Worm (Caenorhabditis elegans) whole organism, L2 larva: Measurements from ENCODE around the gene acer-1.

ENCODE experiments used
- R02D3.7 ChIP-seq: fragments of 150-350 bp; optimal IDR thresholded peaks from 2 replicates; lab custom pipeline; 2014; ENCODE audit warnings: missing biosample characterization, missing genetic modification characterization
- ZK546.5 ChIP-seq: sonication (generic microtip); optimal IDR thresholded peaks from 2 replicates; lab custom pipeline; 2017; ENCODE audit warnings: missing biosample characterization, missing genetic modification characterization
- aly-2 ChIP-seq: fragments of 150-350 bp; optimal IDR thresholded peaks from 2 replicates; lab custom pipeline; 2014; ENCODE audit warnings: missing biosample characterization, missing genetic modification characterization
- lin-11 ChIP-seq: fragments of 150-350 bp; sonication (generic microtip); optimal IDR thresholded peaks from 2 replicates; lab custom pipeline; 2014; ENCODE audit warnings: missing biosample characterization, missing genetic modification characterization, inconsistent platforms, mixed read lengths
- mdl-1 ChIP-seq, 2 experiments: fragments of 150-350 bp in 1 of 2; sonication (generic microtip) in 1 of 2; optimal IDR thresholded peaks; 2 replicates each; lab custom pipeline; 2017; ENCODE audit warnings: missing biosample characterization in 2 of 2, missing genetic modification characterization in 2 of 2
- snpc-4 ChIP-seq: fragments of 150-350 bp; optimal IDR thresholded peaks from 2 replicates; lab custom pipeline; 2014; ENCODE audit warnings: missing biosample characterization, missing genetic modification characterization

DNA sequence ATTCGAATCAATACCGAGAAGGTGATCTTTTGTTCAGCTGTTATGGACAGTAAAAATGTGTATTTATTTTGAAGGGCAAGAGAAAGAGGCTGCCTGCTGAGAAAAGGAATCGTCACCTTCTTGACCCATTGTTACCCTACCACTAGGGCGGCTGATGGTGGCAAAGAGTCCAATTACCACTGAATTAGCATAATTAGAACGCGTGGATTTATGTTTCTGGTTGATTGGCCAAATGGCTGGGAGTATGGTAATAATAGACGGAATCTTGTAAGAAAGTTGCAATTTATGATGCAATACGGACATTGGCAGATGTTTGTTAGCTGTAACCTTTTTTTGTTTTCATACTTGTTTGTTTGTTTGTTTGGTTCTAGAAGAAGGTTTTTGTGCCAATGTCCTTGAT is 49.7 kb upstream of the acer-1 start:
- no peak for TF ChIP-seq snpc-4 (tag; lab: Kevin White, UChicago)
- TF ChIP-seq aly-2 (tag; lab: Kevin White, UChicago) = no peak
- no peak for TF ChIP-seq lin-11 (tag; lab: Kevin White, UChicago)
- TF ChIP-seq mdl-1 (tag; optimal IDR thresholded peaks at IDR 0.05; lab: Kevin White, UChicago) = no peak
- TF ChIP-seq ZK546.5 (tag; lab: Kevin White, UChicago) = no peak
- no peak for TF ChIP-seq R02D3.7 (tag; lab: Kevin White, UChicago)
